Fruit fly (Drosophila melanogaster) S2 (cell line): Measurements from ENCODE around the gene chas.

ENCODE experiments used
- CG8478 ChIP-seq: fragments of >200 bp; optimal IDR thresholded peaks from 2 replicates; lab custom pipeline; 2018
- CTCF ChIP-seq, 2 experiments: fragments of >200 bp; optimal IDR thresholded peaks; 2 replicates each; lab custom pipeline; 2018

DNA sequence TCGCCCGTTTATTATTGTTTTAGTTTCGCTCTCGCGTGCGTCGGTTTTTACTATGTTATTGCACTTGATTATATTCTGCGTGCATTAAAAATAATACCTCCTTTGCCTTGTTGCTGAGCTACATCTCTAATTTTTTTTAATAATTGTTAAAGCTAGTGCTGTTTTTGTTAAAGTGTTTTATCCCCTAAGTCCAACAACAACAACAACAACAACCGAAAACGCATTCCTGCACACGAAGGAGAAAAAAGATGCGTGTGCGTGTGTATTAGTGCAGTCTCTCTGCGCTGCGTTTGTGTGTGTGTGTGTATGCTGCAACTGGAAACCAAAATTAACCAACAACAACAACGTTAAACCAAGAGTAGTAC is 39.9 kb upstream of the chas start:
- no peak for TF ChIP-seq CG8478 (lab: Kevin White, UChicago)
- TF ChIP-seq CTCF (optimal IDR thresholded peaks at IDR 0.05; lab: Kevin White, UChicago): no peak
